Worm (Caenorhabditis elegans) whole organism, L4 larva: ENCODE data around the gene lact-6.

Source experiments
- D1046.2 ChIP-seq: fragments of 200-800 bp; sonication (Bioruptor generic); IDR thresholded peaks from 2 replicates; pipeline ENCODE4 v1.3.6; 2022; ENCODE audit warnings: missing genetic modification characterization, missing compliant biosample characterization
- F10B5.3 ChIP-seq: sonication (generic microtip); optimal IDR thresholded peaks from 2 replicates; lab custom pipeline; 2016; ENCODE audit warnings: mild to moderate bottlenecking, missing genetic modification characterization, missing compliant biosample characterization
- F44E2.7 ChIP-seq: fragments of 200-800 bp; sonication (Bioruptor generic); IDR thresholded peaks from 2 replicates; pipeline ENCODE4 v2.1.2; 2022; ENCODE audit warnings: missing genetic modification characterization, missing compliant biosample characterization
- R02D3.7 ChIP-seq: fragments of 150-350 bp; sonication (generic microtip); optimal IDR thresholded peaks from 3 replicates; lab custom pipeline; 2014; ENCODE audit warnings: missing biosample characterization, missing genetic modification characterization
- Y5F2A.4 ChIP-seq: fragments of 200-800 bp; sonication (Bioruptor generic); optimal IDR thresholded peaks from 2 replicates; lab custom pipeline; 2018; ENCODE audit warnings: mild to moderate bottlenecking, missing genetic modification characterization, missing compliant biosample characterization
- Y75B8A.6 ChIP-seq: fragments of 200-800 bp; sonication (Bioruptor generic); IDR thresholded peaks from 2 replicates; pipeline ENCODE4 v1.3.6; 2022; ENCODE audit warnings: missing genetic modification reagents, missing genetic modification characterization, missing compliant biosample characterization
- aha-1 ChIP-seq: fragments of 150-350 bp; peaks from one replicate; lab custom pipeline; 2014; ENCODE audit warnings: missing biosample characterization, missing genetic modification characterization
- aly-2 ChIP-seq: sonication (generic microtip); optimal IDR thresholded peaks from 2 replicates; lab custom pipeline; 2018; ENCODE audit warnings: missing biosample characterization, missing genetic modification characterization
- ceh-20 ChIP-seq: fragments of 200-800 bp; sonication (Bioruptor generic); IDR thresholded peaks from 2 replicates; pipeline ENCODE4 v1.3.6; 2022; ENCODE audit warnings: missing genetic modification reagents, missing genetic modification characterization, missing compliant biosample characterization
- ceh-28 ChIP-seq: fragments of 150-350 bp; optimal IDR thresholded peaks from 2 replicates; lab custom pipeline; 2014; ENCODE audit warnings: missing biosample characterization, missing genetic modification reagents, missing genetic modification characterization
- ces-1 ChIP-seq: fragments of 150-350 bp; sonication (generic microtip); optimal IDR thresholded peaks from 4 replicates; lab custom pipeline; 2014; ENCODE audit warnings: missing biosample characterization, missing genetic modification reagents, missing genetic modification characterization
- ctbp-1 ChIP-seq: fragments of 200-800 bp; sonication (Bioruptor generic); IDR thresholded peaks from 2 replicates; pipeline ENCODE4 v1.3.6; 2022; ENCODE audit warnings: missing genetic modification reagents, missing genetic modification characterization, missing compliant biosample characterization
- daf-16 ChIP-seq, 3 experiments: sonication (generic microtip); optimal IDR thresholded peaks; 2 replicates each; lab custom pipeline; 2016 to 2017; ENCODE audit warnings: missing genetic modification characterization in 3 of 3, missing genetic modification reagents in 3 of 3, mild to moderate bottlenecking in 2 of 3, missing compliant biosample characterization in 2 of 3, missing biosample characterization in 1 of 3, moderate library complexity in 1 of 3
- daf-19 ChIP-seq: fragments of 200-800 bp; sonication (Bioruptor generic); conservative IDR thresholded peaks from 2 replicates; pipeline ENCODE4 v1.3.6; 2022; ENCODE audit warnings: missing genetic modification characterization, missing compliant biosample characterization
- dmd-8 ChIP-seq: fragments of 200-800 bp; sonication (Bioruptor generic); IDR thresholded peaks from 2 replicates; pipeline ENCODE4 v1.3.6; 2022; ENCODE audit warnings: missing genetic modification characterization, missing compliant biosample characterization
- dve-1 ChIP-seq: sonication (generic microtip); optimal IDR thresholded peaks from 2 replicates; lab custom pipeline; 2017; ENCODE audit warnings: antibody characterized with exemption, mild to moderate bottlenecking, missing genetic modification characterization, missing compliant biosample characterization; ENCODE audit not compliant: insufficient read depth
- fkh-10 ChIP-seq: fragments of 150-350 bp; optimal IDR thresholded peaks from 2 replicates; lab custom pipeline; 2014; ENCODE audit warnings: missing biosample characterization, missing genetic modification reagents, missing genetic modification characterization
- hlh-11 ChIP-seq: fragments of 200-800 bp; sonication (Bioruptor generic); optimal IDR thresholded peaks from 2 replicates; lab custom pipeline; 2018; ENCODE audit warnings: mild to moderate bottlenecking, missing genetic modification characterization, missing compliant biosample characterization
- hlh-30 ChIP-seq: sonication (generic microtip); optimal IDR thresholded peaks from 2 replicates; lab custom pipeline; 2017; ENCODE audit warnings: antibody characterized with exemption, mild to moderate bottlenecking, missing genetic modification characterization, missing compliant biosample characterization; ENCODE audit not compliant: insufficient read depth
- lin-29 ChIP-seq: fragments of 200-800 bp; sonication (Bioruptor generic); IDR thresholded peaks from 2 replicates; pipeline ENCODE4 v1.3.6; 2022; ENCODE audit warnings: missing genetic modification reagents, missing genetic modification characterization, missing compliant biosample characterization
- lsy-2 ChIP-seq, 2 experiments: fragments of 150-350 bp in 1 of 2; sonication (generic microtip) in 1 of 2; optimal IDR thresholded peaks; 2 replicates each; lab custom pipeline; 2014 to 2017; ENCODE audit warnings: missing biosample characterization in 2 of 2, missing genetic modification characterization in 2 of 2
- mdl-1 ChIP-seq, 2 experiments: fragments of 150-350 bp in 1 of 2; sonication (generic microtip) in 1 of 2; optimal IDR thresholded peaks; 2 replicates each; lab custom pipeline; 2014 to 2017; ENCODE audit warnings: missing biosample characterization in 2 of 2, missing genetic modification characterization in 2 of 2
- mep-1 ChIP-seq: fragments of 150-350 bp; sonication (generic microtip); optimal IDR thresholded peaks from 3 replicates; lab custom pipeline; 2014; ENCODE audit warnings: missing biosample characterization, missing genetic modification characterization
- nhr-10 ChIP-seq: fragments of 150-350 bp; optimal IDR thresholded peaks from 2 replicates; lab custom pipeline; 2014; ENCODE audit warnings: missing biosample characterization, missing genetic modification characterization
- nhr-102 ChIP-seq: sonication (generic microtip); optimal IDR thresholded peaks from 2 replicates; lab custom pipeline; 2016; ENCODE audit warnings: mild to moderate bottlenecking, missing genetic modification characterization, moderate library complexity, missing compliant biosample characterization
- nhr-28 ChIP-seq: fragments of 150-350 bp; optimal IDR thresholded peaks from 2 replicates; lab custom pipeline; 2014; ENCODE audit warnings: missing biosample characterization, missing genetic modification characterization
- nhr-48 ChIP-seq: sonication (generic microtip); optimal IDR thresholded peaks from 2 replicates; lab custom pipeline; 2016; ENCODE audit warnings: mild to moderate bottlenecking, missing genetic modification characterization, missing compliant biosample characterization
- pha-4 ChIP-seq, 2 experiments: fragments of 150-350 bp in 1 of 2; fragments of 200-800 bp in 1 of 2; sonication (Bioruptor generic) in 1 of 2; IDR thresholded peaks in 1 of 2; optimal IDR thresholded peaks in 1 of 2; 2 replicates each; pipeline versions ENCODE4 v1.3.6 to Lab custom; 2014 to 2022; ENCODE audit warnings: missing genetic modification characterization in 2 of 2, missing genetic modification reagents in 2 of 2, missing biosample characterization in 1 of 2, missing compliant biosample characterization in 1 of 2
- php-3 ChIP-seq: fragments of 200-800 bp; sonication (Bioruptor generic); IDR thresholded peaks from 2 replicates; pipeline ENCODE4 v1.3.6; 2022; ENCODE audit warnings: missing genetic modification reagents, missing genetic modification characterization, missing compliant biosample characterization
- pqm-1 ChIP-seq: sonication (generic microtip); optimal IDR thresholded peaks from 2 replicates; lab custom pipeline; 2017; ENCODE audit warnings: missing biosample characterization, missing genetic modification characterization
- sdz-12 ChIP-seq: fragments of 200-800 bp; sonication (Bioruptor generic); optimal IDR thresholded peaks from 2 replicates; lab custom pipeline; 2018; ENCODE audit warnings: mild to moderate bottlenecking, missing genetic modification characterization, missing compliant biosample characterization
- skn-1 ChIP-seq: fragments of 150-350 bp; optimal IDR thresholded peaks from 2 replicates; lab custom pipeline; 2014; ENCODE audit warnings: missing biosample characterization, missing genetic modification characterization
- snpc-4 ChIP-seq: fragments of 150-350 bp; optimal IDR thresholded peaks from 2 replicates; lab custom pipeline; 2014; ENCODE audit warnings: missing biosample characterization, missing genetic modification characterization
- spr-3 ChIP-seq: fragments of 200-800 bp; sonication (Bioruptor generic); optimal IDR thresholded peaks from 2 replicates; lab custom pipeline; 2018; ENCODE audit warnings: mild to moderate bottlenecking, missing genetic modification characterization, missing compliant biosample characterization
- unc-130 ChIP-seq: sonication (generic microtip); optimal IDR thresholded peaks from 2 replicates; lab custom pipeline; 2016; ENCODE audit warnings: missing genetic modification reagents, missing genetic modification characterization, missing compliant biosample characterization
- vab-7 ChIP-seq: fragments of 200-800 bp; sonication (Bioruptor generic); IDR thresholded peaks from 2 replicates; pipeline ENCODE4 v1.3.6; 2022; ENCODE audit warnings: missing genetic modification reagents, missing genetic modification characterization, missing compliant biosample characterization
- zag-1 ChIP-seq: fragments of 150-350 bp; optimal IDR thresholded peaks from 2 replicates; lab custom pipeline; 2014; ENCODE audit warnings: missing biosample characterization, missing genetic modification characterization
- zfp-2 ChIP-seq: sonication (generic microtip); optimal IDR thresholded peaks from 2 replicates; lab custom pipeline; 2016; ENCODE audit warnings: mild to moderate bottlenecking, missing genetic modification characterization, missing compliant biosample characterization

lact-6 gene

DNA sequence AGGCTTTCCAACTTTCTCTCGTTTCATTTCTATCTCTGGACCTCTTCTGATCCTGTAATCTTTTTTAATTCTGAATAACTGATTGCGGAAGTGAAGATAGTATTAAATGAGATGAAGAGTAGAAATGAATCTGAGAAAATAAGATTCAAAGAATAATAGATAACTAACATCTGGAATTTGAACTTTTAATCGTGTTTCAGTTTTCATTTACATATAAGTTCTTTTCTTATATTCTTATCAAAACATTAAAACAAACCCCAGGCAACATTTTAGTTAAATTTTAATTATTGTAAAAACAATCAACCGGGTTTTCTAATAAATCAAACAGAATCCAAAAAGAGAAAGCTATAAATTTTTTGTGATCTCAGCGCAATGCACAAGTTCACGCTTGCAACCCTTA, 22.0 kb upstream of the lact-6 start:
- TF ChIP-seq aha-1 (tag; lab: Kevin White, UChicago) (peak; percentile 92), Y5F2A.4 (GFP tag; lab: Kevin White, UChicago) (no peak), ceh-20 (GFP tag; lab: Robert Waterston, UW) (no peak)

DNA sequence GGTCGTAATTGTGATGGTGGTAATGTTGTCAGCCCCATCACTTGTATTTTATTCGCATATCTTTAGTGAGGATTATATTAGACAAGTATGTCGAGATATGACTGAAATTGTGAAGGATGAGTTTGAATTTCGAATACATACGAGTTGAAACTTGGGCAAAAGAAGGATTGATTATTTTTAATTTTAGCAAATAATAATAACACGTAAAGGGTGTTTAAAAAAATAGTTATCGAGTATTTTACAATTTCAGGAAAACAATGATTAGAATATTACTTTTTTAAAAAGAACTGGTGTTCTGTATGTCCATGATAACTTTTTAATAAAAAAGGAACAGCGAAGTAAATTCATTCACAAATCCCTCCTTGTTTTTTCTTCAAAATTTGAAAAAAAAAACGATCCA, 19.3 kb upstream of the lact-6 start, which contains the start of gene F11E6.8:
Gene F11E6.8 (minus strand): TSS at position 101 of the 400 bp plus-strand sequence.
- no peak for TF ChIP-seq php-3 (GFP tag; lab: Robert Waterston, UW)
- no peak for TF ChIP-seq F44E2.7 (GFP tag; lab: Robert Waterston, UW)
- TF ChIP-seq Y75B8A.6 (GFP tag; lab: Robert Waterston, UW) = no peak
- TF ChIP-seq D1046.2 (GFP tag; lab: Robert Waterston, UW) = no peak
- TF ChIP-seq nhr-48 (tag; lab: Kevin White, UChicago) = no peak
- no peak for TF ChIP-seq pha-4 (GFP tag; IDR thresholded peaks at IDR 0.05; lab: Robert Waterston, UW)
- no peak for TF ChIP-seq pha-4 (tag; optimal IDR thresholded peaks at IDR 0.05; lab: Kevin White, UChicago)
- TF ChIP-seq skn-1 (tag; lab: Kevin White, UChicago) = no peak
- no peak for TF ChIP-seq snpc-4 (tag; lab: Kevin White, UChicago)
- TF ChIP-seq ceh-28 (tag; lab: Kevin White, UChicago) = no peak
- no peak for TF ChIP-seq ces-1 (GFP tag; lab: Kevin White, UChicago)
- no peak for TF ChIP-seq nhr-102 (tag; lab: Kevin White, UChicago)
- no peak for TF ChIP-seq dmd-8 (GFP tag; lab: Robert Waterston, UW)

DNA sequence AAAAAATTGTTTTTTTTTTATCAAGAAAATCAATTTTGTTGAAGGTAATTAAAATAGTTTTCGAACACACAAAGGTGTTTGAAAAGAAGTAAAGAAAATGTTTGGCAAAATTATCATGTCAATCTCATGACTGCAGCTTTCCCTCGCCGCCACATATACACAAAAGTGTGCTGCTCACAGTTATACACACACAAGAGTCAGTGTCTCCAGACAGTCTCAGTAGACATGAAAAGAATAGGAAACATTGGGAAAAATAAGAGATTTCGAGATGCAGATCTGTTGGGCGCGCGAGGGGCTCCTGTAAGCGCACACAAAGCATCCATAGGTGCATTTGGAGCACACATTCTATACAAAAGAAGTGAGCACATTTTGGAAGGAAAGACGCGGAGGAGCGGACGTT, 17.1 kb upstream of the lact-6 start:
- TF ChIP-seq sdz-12 (GFP tag; lab: Kevin White, UChicago) (no peak), dve-1 (tag; lab: Kevin White, UChicago) (peak; percentile 64), daf-19 (GFP tag; lab: Robert Waterston, UW) (no peak)

DNA sequence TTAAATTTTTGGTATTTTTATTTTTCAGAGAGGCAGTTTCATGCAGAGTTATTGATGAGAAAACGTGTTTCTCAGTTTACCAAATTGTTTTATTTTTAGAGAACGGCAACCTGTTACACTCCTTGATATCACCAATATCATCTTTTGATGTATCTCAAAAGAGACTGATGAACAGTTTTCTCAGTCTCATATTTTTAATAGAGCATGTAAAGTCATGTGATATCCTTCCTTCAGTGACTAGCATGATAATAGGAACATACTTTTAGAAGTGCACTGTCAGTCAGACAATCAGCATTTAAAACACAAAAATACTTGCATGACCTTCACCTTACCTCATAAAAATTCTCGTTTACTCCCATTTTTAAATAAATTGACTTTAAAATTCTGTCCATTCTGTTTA, 11.3 kb upstream of the lact-6 start, which contains the start of gene F11E6.11:
Gene F11E6.11 (plus strand): TSS at position 325 of the 400 bp plus-strand sequence.
- TF ChIP-seq mdl-1 (tag; optimal IDR thresholded peaks at IDR 0.05; lab: Kevin White, UChicago) = peak in 1 of 2 experiments; percentile 20
- peak; percentile 40 for TF ChIP-seq dve-1 (tag; lab: Kevin White, UChicago)
- peak; percentile 4 for TF ChIP-seq hlh-11
- peak; percentile 77 for TF ChIP-seq hlh-30 (tag; lab: Kevin White, UChicago)
- no peak for TF ChIP-seq fkh-10
- TF ChIP-seq nhr-28 (tag; lab: Kevin White, UChicago) = peak; percentile 23
- TF ChIP-seq Y5F2A.4 (GFP tag; lab: Kevin White, UChicago) = no peak
- no peak for TF ChIP-seq zag-1
- TF ChIP-seq, all 104 proteins: peak for 5

DNA sequence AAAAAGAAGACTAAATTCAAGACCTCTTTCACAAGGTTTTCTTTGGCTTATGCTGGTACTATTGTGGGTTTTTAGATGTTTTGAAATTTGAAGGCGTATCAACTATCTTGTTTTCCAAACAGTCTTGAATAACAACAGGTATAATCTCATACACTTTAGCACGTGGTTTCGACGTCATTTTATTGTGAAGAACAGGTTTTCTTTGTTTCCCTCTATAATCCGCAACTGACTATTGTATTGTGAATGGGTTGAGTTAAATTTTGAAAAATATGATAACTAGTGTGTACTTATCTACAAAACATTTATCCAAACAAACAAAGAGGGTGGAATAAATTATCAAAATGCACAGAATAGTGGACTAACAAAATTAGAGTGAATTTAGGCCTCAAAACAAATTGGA, 10.1 kb upstream of the lact-6 start:
- peak in 1 of 2 experiments; percentile 52 for TF ChIP-seq mdl-1 (tag; optimal IDR thresholded peaks at IDR 0.05; lab: Kevin White, UChicago)
- TF ChIP-seq fkh-10 = no peak
- no peak for TF ChIP-seq ctbp-1 (GFP tag; lab: Robert Waterston, UW)
- TF ChIP-seq F10B5.3 (tag; lab: Kevin White, UChicago) = no peak
- peak; percentile 60 for TF ChIP-seq hlh-30 (tag; lab: Kevin White, UChicago)
- TF ChIP-seq dve-1 (tag; lab: Kevin White, UChicago) = peak; percentile 51
- TF ChIP-seq daf-16 (GFP tag; optimal IDR thresholded peaks at IDR 0.05; lab: Kevin White, UChicago) = no peak
- peak; percentile 46 for TF ChIP-seq daf-16 (tag; optimal IDR thresholded peaks at IDR 0.05; lab: Kevin White, UChicago)

DNA sequence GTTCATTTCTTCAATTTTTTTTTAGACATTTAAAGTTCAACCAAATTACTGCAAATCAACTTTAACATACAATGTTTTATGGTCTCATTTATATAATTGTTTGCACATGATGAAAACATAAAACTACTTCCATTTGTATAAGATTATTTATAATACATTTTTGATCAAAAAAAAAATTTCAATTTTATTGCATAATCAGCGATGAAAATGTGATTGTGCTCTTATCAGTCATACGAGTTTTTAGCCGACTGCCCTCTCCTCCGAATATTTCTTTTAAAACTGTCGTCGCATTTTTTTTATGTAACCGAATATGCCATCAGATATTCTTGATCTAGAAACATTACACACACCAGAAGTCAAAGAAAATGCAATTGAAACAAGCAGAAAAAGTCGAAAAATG, 9.2 kb upstream of the lact-6 start, which contains the start of gene F08A7.1:
Gene F08A7.1 (plus strand): TSS at position 191 of the 400 bp plus-strand sequence.
- TF ChIP-seq nhr-10 = no peak
- no peak for TF ChIP-seq mep-1
- no peak for TF ChIP-seq aha-1 (tag; lab: Kevin White, UChicago)
- TF ChIP-seq lsy-2 (tag; optimal IDR thresholded peaks at IDR 0.05; lab: Kevin White, UChicago) = no peak
- TF ChIP-seq pqm-1 (tag; lab: Kevin White, UChicago) = peak; percentile 72
- TF ChIP-seq vab-7 (GFP tag; lab: Robert Waterston, UW) = no peak
- TF ChIP-seq daf-19 (GFP tag; lab: Robert Waterston, UW) = no peak
- TF ChIP-seq ctbp-1 (GFP tag; lab: Robert Waterston, UW) = no peak
- TF ChIP-seq skn-1 (tag; lab: Kevin White, UChicago) = no peak
- no peak for TF ChIP-seq daf-16 (GFP tag; optimal IDR thresholded peaks at IDR 0.05; lab: Kevin White, UChicago)
- peak; percentile 48 for TF ChIP-seq daf-16 (tag; optimal IDR thresholded peaks at IDR 0.05; lab: Kevin White, UChicago)
- no peak for TF ChIP-seq spr-3 (GFP tag; lab: Kevin White, UChicago)
- TF ChIP-seq R02D3.7 = no peak
- no peak for TF ChIP-seq aly-2
- TF ChIP-seq Y5F2A.4 (GFP tag; lab: Kevin White, UChicago) = no peak
- TF ChIP-seq lin-29 (GFP tag; lab: Robert Waterston, UW) = no peak
- no peak for TF ChIP-seq unc-130 (GFP tag; lab: Kevin White, UChicago)
- no peak for TF ChIP-seq D1046.2 (GFP tag; lab: Robert Waterston, UW)
- no peak for TF ChIP-seq dmd-8 (GFP tag; lab: Robert Waterston, UW)
- no peak for TF ChIP-seq zfp-2
